Fruit fly (Drosophila melanogaster) whole organism, wandering third instar larva: ENCODE data around the gene CG32189.

Experiments used
- Hr78 ChIP-seq: fragments of >200 bp; optimal IDR thresholded peaks from 2 replicates; lab custom pipeline; 2017; ENCODE audit warnings: missing biosample characterization, missing genetic modification characterization
- Vsx2 ChIP-seq: fragments of 200-300, 225-300 bp; sonication (Bioruptor generic); optimal IDR thresholded peaks from 2 replicates; lab custom pipeline; 2018; ENCODE audit warnings: missing biosample characterization, missing genetic modification characterization; ENCODE audit not compliant: partially characterized antibody
- dsf ChIP-seq: sonication (Bioruptor generic); optimal IDR thresholded peaks from 2 replicates; lab custom pipeline; 2016; ENCODE audit warnings: missing biosample characterization, missing genetic modification characterization, borderline replicate concordance
- fru ChIP-seq: fragments of 200-800 bp; sonication (Bioruptor generic); optimal IDR thresholded peaks from 3 replicates; lab custom pipeline; 2016; ENCODE audit warnings: missing biosample characterization, mild to moderate bottlenecking, missing genetic modification characterization
- h ChIP-seq: fragments of 200-800 bp; sonication (Bioruptor generic); optimal IDR thresholded peaks from 3 replicates; lab custom pipeline; 2016; ENCODE audit warnings: missing biosample characterization, mild to moderate bottlenecking, missing genetic modification characterization

- TF ChIP-seq dsf (GFP tag; lab: Kevin White, UChicago) (no peak), Vsx2 (no peak), fru (no peak), Hr78 (GFP tag; lab: Kevin White, UChicago) (no peak), h (no peak)
Observed at dm6 chr3L:17791067-17791466, 43.9 kb downstream of the CG32189 start.
